Fruit fly (Drosophila melanogaster) whole organism, pupa: ENCODE results near the gene Qtzl.

ENCODE experiments used
- CG10348 ChIP-seq: fragments of 200-800 bp; sonication (Bioruptor generic); IDR thresholded peaks from 2 replicates; pipeline ENCODE4 v1.3.6; 2022; ENCODE audit warnings: missing biosample characterization, missing genetic modification characterization
- CG12605 ChIP-seq: fragments of 200-800 bp; sonication (Bioruptor generic); IDR thresholded peaks from 2 replicates; pipeline ENCODE4 v1.3.6; 2022; ENCODE audit warnings: missing biosample characterization, missing genetic modification characterization
- CG13204 ChIP-seq: fragments of 200-800 bp; sonication (Bioruptor generic); optimal IDR thresholded peaks from 2 replicates; lab custom pipeline; 2018; ENCODE audit warnings: missing biosample characterization, mild to moderate bottlenecking, missing genetic modification characterization, moderate library complexity
- CG14655 ChIP-seq: fragments of 200-800 bp; sonication (Bioruptor generic); optimal IDR thresholded peaks from 3 replicates; lab custom pipeline; 2017; ENCODE audit warnings: mild to moderate bottlenecking, missing biosample characterization, missing genetic modification reagents, missing genetic modification characterization
- CG15710 ChIP-seq: fragments of 200-800 bp; sonication (Bioruptor generic); optimal IDR thresholded peaks from 2 replicates; lab custom pipeline; 2018; ENCODE audit warnings: missing biosample characterization, mild to moderate bottlenecking, missing genetic modification characterization, moderate library complexity
- CG17806 ChIP-seq: fragments of 200-800 bp; sonication (Bioruptor generic); optimal IDR thresholded peaks from 2 replicates; lab custom pipeline; 2018; ENCODE audit warnings: missing biosample characterization, mild to moderate bottlenecking, missing genetic modification characterization, moderate library complexity
- CG32121 ChIP-seq: fragments of 200-800 bp; sonication (Bioruptor generic); IDR thresholded peaks from 2 replicates; pipeline ENCODE4 v1.3.6; 2022; ENCODE audit warnings: missing biosample characterization, missing genetic modification characterization
- CG34367 ChIP-seq: fragments of 200-800 bp; sonication (Bioruptor generic); optimal IDR thresholded peaks from 2 replicates; lab custom pipeline; 2018; ENCODE audit warnings: missing biosample characterization, mild to moderate bottlenecking, missing genetic modification characterization
- CG4496 ChIP-seq: fragments of 200-800 bp; sonication (Bioruptor generic); IDR thresholded peaks from 3 replicates; pipeline ENCODE4 v1.3.6; 2022; ENCODE audit warnings: missing biosample characterization, missing genetic modification characterization
- CG8159 ChIP-seq: fragments of 200-800 bp; sonication (Bioruptor generic); optimal IDR thresholded peaks from 3 replicates; lab custom pipeline; 2018; ENCODE audit warnings: missing biosample characterization, mild to moderate bottlenecking, missing genetic modification characterization, moderate library complexity
- CG8301 ChIP-seq: fragments of 200-800 bp; sonication (Bioruptor generic); optimal IDR thresholded peaks from 2 replicates; lab custom pipeline; 2018; ENCODE audit warnings: missing biosample characterization, mild to moderate bottlenecking, missing genetic modification characterization
- CG9948 ChIP-seq: fragments of 200-800 bp; sonication (Bioruptor generic); optimal IDR thresholded peaks from 2 replicates; lab custom pipeline; 2018; ENCODE audit warnings: missing biosample characterization, mild to moderate bottlenecking, missing genetic modification characterization, moderate library complexity
- D1 ChIP-seq: fragments of 200-800 bp; sonication (Bioruptor generic); optimal IDR thresholded peaks from 2 replicates; lab custom pipeline; 2018; ENCODE audit warnings: missing biosample characterization, mild to moderate bottlenecking, missing genetic modification characterization, moderate library complexity
- EcR ChIP-seq: fragments of 200-800 bp; sonication (Bioruptor generic); optimal IDR thresholded peaks from 3 replicates; lab custom pipeline; 2019; ENCODE audit warnings: missing biosample characterization, missing genetic modification characterization, mild to moderate bottlenecking, moderate library complexity, missing genetic modification reagents
- Ets98B ChIP-seq: fragments of 200-800 bp; sonication (Bioruptor generic); IDR thresholded peaks from 2 replicates; pipeline ENCODE4 v1.3.6; 2022; ENCODE audit warnings: missing biosample characterization, missing genetic modification characterization
- Pif1A ChIP-seq: fragments of 200-800 bp; sonication (Bioruptor generic); optimal IDR thresholded peaks from 3 replicates; lab custom pipeline; 2016; ENCODE audit warnings: missing biosample characterization, missing genetic modification characterization
- Pif1B ChIP-seq: fragments of 200-800 bp; sonication (Bioruptor generic); optimal IDR thresholded peaks from 3 replicates; lab custom pipeline; 2016; ENCODE audit warnings: missing biosample characterization, missing genetic modification characterization
- Snoo ChIP-seq: fragments of 200-800 bp; sonication (Bioruptor generic); optimal IDR thresholded peaks from 3 replicates; lab custom pipeline; 2017; ENCODE audit warnings: missing biosample characterization, mild to moderate bottlenecking, missing genetic modification characterization, inconsistent platforms
- fd96Ca ChIP-seq: fragments of 200-800 bp; sonication (Bioruptor generic); IDR thresholded peaks from 3 replicates; pipeline ENCODE4 v1.3.6; 2022; ENCODE audit warnings: missing biosample characterization, missing genetic modification characterization
- gl ChIP-seq: fragments of 200-800 bp; sonication (Bioruptor generic); optimal IDR thresholded peaks from 2 replicates; lab custom pipeline; 2018; ENCODE audit warnings: missing biosample characterization, mild to moderate bottlenecking, missing genetic modification characterization
- rn ChIP-seq: fragments of 200-800 bp; sonication (Bioruptor generic); IDR thresholded peaks from 2 replicates; pipeline ENCODE4 v1.3.6; 2022; ENCODE audit warnings: missing biosample characterization, missing genetic modification characterization

Gene Qtzl

DNA sequence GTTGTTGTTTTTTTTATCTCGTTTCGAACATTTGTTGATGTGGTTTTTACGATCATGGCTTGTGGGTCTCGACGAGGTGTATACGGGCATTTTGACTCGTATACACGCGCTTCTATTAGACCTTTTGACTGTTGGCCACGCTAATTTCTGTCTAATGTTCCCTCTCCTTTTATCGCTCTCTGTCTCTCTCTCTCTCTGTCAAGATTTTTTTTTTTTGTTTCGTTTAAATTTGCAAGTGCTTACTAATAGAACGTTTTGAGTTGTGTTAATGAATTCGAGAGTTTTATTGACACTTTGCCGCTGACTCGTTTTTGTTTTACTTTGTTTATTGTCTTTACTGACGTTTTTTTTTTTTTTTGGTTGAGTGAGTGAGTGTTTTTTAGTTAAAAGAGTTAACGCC lies 25.2 kb upstream of the Qtzl start:
- TF ChIP-seq Pif1B (GFP tag; lab: Kevin White, UChicago) (no peak), CG4496 (GFP tag; lab: Robert Waterston, UW) (no peak), D1 (tag; lab: Kevin White, UChicago) (no peak), CG17806 (tag; lab: Kevin White, UChicago) (no peak), CG8301 (tag; lab: Kevin White, UChicago) (no peak), CG9948 (tag; lab: Kevin White, UChicago) (no peak), Pif1A (GFP tag; lab: Kevin White, UChicago) (no peak), EcR (GFP tag; lab: Kevin White, UChicago) (no peak), CG12605 (GFP tag; lab: Robert Waterston, UW) (no peak), CG15710 (no peak), CG13204 (no peak), fd96Ca (GFP tag; lab: Robert Waterston, UW) (no peak), CG14655 (GFP tag; lab: Kevin White, UChicago) (no peak), gl (no peak), CG32121 (GFP tag; lab: Robert Waterston, UW) (no peak)
- TF ChIP-seq, all 21 proteins: peak for 0

DNA sequence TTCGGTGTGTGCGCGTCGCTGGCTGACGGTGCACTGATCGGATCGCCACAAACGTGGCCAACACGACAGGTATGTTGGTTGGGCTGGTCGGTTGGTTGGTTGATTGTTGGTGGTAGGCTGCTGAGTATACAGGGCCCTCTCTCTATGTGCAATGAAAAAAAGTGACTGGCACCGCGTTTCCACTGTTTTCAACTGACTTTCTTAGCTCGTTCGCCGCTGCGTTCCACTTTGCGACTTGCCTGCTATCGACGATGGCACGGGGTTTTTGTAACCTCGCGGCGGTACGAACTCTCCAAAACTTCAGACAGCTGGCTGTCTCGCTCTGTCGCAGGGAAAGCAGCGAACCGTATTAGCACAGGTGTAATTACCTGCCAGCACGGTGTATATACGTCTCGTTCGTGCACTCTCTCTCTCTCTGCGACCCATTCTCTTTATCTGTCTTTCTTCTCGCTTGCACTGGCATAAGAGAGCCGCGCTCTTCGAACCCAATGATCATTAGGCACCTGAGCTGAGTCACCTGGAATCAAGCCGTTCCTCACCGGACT lies 24.6 kb upstream of the Qtzl start:
- TF ChIP-seq Pif1B (GFP tag; lab: Kevin White, UChicago) (no peak), Pif1A (GFP tag; lab: Kevin White, UChicago) (no peak), CG10348 (GFP tag; lab: Robert Waterston, UW) (no peak), CG8301 (tag; lab: Kevin White, UChicago) (no peak), CG34367 (tag; lab: Kevin White, UChicago) (peak; percentile 7), CG15710 (no peak), Ets98B (GFP tag; lab: Robert Waterston, UW) (peak; percentile 50; the same call in 1 of the 2 replicates), fd96Ca (GFP tag; lab: Robert Waterston, UW) (0 out of 3 replicates have a peak, but pooled peaks have one; percentile 27), CG9948 (tag; lab: Kevin White, UChicago) (no peak), CG4496 (GFP tag; lab: Robert Waterston, UW) (peak; percentile 73; the same call in 2 of the 3 replicates), CG12605 (GFP tag; lab: Robert Waterston, UW) (no peak), rn (GFP tag; lab: Robert Waterston, UW) (no peak), D1 (tag; lab: Kevin White, UChicago) (no peak), CG14655 (GFP tag; lab: Kevin White, UChicago) (no peak), EcR (GFP tag; lab: Kevin White, UChicago) (peak; percentile 67), gl (no peak), CG13204 (peak; percentile 64), Snoo (tag; lab: Kevin White, UChicago) (peak; percentile 15), CG32121 (GFP tag; lab: Robert Waterston, UW) (no peak), CG17806 (tag; lab: Kevin White, UChicago) (no peak), CG8159 (tag; lab: Kevin White, UChicago) (no peak)

dm6 chr2L:11973145-11973738 lies 22.3 kb upstream of the Qtzl start:
- no peak for TF ChIP-seq CG15710
- TF ChIP-seq CG8159 (tag; lab: Kevin White, UChicago) = no peak
- no peak for TF ChIP-seq CG17806 (tag; lab: Kevin White, UChicago)
- TF ChIP-seq, all 21 proteins: peak for 0

DNA sequence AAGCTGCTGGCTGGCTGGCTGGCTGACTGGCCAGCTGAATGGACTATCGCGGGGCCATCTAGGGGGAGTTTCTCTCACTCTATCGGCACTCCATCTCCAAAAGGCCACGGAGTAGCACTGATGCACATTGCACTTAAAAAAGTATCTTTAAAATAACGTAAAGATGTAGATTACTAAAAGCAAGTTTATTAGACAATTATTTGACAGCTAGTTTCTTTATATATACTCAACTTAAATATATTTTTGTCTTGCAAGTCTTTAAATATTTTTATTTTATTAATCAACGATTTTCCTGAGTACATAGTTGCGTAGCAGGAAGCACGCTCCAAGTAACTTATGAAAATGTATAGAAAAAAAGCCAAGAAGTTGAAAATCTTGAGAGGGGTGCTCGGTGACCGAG lies 18.6 kb upstream of the Qtzl start:
- TF ChIP-seq CG14655 (GFP tag; lab: Kevin White, UChicago) (peak; percentile 50), CG32121 (GFP tag; lab: Robert Waterston, UW) (no peak), CG17806 (tag; lab: Kevin White, UChicago) (no peak), CG13204 (no peak), CG8301 (tag; lab: Kevin White, UChicago) (peak; percentile 17), D1 (tag; lab: Kevin White, UChicago) (no peak), CG9948 (tag; lab: Kevin White, UChicago) (peak; percentile 12)
- TF ChIP-seq, all 21 proteins: peak for 3

- 0 out of 3 replicates have a peak, but pooled peaks have one; percentile 20 for TF ChIP-seq CG4496 (GFP tag; lab: Robert Waterston, UW)
- TF ChIP-seq Ets98B (GFP tag; lab: Robert Waterston, UW) = no peak
- no peak for TF ChIP-seq EcR (GFP tag; lab: Kevin White, UChicago)
- TF ChIP-seq CG12605 (GFP tag; lab: Robert Waterston, UW) = no peak
- no peak for TF ChIP-seq CG9948 (tag; lab: Kevin White, UChicago)
- TF ChIP-seq CG8301 (tag; lab: Kevin White, UChicago) = no peak
- no peak for TF ChIP-seq rn (GFP tag; lab: Robert Waterston, UW)
- TF ChIP-seq CG17806 (tag; lab: Kevin White, UChicago) = no peak
- TF ChIP-seq, all 21 proteins: peak for 1
Measured at dm6 chr2L:11977721-11978120, 17.8 kb upstream of the Qtzl start.

DNA sequence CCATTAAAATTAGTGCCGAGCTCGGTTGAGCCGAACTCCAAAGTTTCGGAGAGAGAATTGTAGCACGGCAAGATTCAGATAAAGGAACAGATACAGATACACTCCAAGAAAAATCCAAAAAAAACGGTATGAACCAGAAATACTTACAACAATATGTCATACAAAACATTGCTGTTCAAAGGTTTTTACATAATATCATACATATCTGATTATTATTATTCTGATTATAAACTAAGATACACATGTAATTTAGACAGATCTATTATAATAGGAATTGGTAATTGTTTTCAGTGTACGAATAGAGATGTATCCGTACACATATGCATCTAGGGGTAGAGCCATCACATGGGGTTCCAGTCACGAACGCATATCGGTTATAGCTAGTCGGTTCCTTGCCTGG lies 15.5 kb upstream of the Qtzl start:
- TF ChIP-seq CG34367 (tag; lab: Kevin White, UChicago) (no peak), CG9948 (tag; lab: Kevin White, UChicago) (peak; percentile 9), CG8159 (tag; lab: Kevin White, UChicago) (peak; percentile 7), CG8301 (tag; lab: Kevin White, UChicago) (no peak), fd96Ca (GFP tag; lab: Robert Waterston, UW) (no peak)
